Fruit fly (Drosophila melanogaster) whole organism, embryonic: Measurements from ENCODE around the gene CG3347.

Experiments used
- Bgb ChIP-seq: fragments of 200-800 bp; sonication (Bioruptor generic); IDR thresholded peaks from 2 replicates; pipeline ENCODE4 v1.3.6; 2022; ENCODE audit warnings: missing biosample characterization, missing genetic modification characterization; ENCODE audit not compliant: partially characterized antibody
- CG10209 ChIP-seq: fragments of 200-800 bp; sonication (Bioruptor generic); optimal IDR thresholded peaks from 3 replicates; lab custom pipeline; 2017; ENCODE audit warnings: missing biosample characterization, mild to moderate bottlenecking, missing genetic modification characterization, missing genetic modification reagents
- CG11093 ChIP-seq: fragments of 200-800 bp; sonication (Bioruptor generic); IDR thresholded peaks from 3 replicates; pipeline ENCODE4 v1.3.6; 2022; ENCODE audit warnings: missing biosample characterization, missing genetic modification characterization
- CG12155 ChIP-seq: fragments of 200-800 bp; sonication (Bioruptor generic); optimal IDR thresholded peaks from 3 replicates; lab custom pipeline; 2016; ENCODE audit warnings: missing biosample characterization, missing genetic modification characterization
- CG13287 ChIP-seq: fragments of 200-800 bp; sonication (Bioruptor generic); IDR thresholded peaks from 2 replicates; pipeline ENCODE4 v1.3.6; 2022; ENCODE audit warnings: missing biosample characterization, missing genetic modification characterization; ENCODE audit not compliant: partially characterized antibody
- CG14710 ChIP-seq: fragments of 200-800 bp; sonication (Bioruptor generic); optimal IDR thresholded peaks from 3 replicates; lab custom pipeline; 2019; ENCODE audit warnings: missing biosample characterization, mild to moderate bottlenecking, missing genetic modification characterization, moderate library complexity
- CG14860 ChIP-seq: fragments of 200-800 bp; sonication (Bioruptor generic); IDR thresholded peaks from 3 replicates; pipeline ENCODE4 v1.3.6; 2022; ENCODE audit warnings: missing biosample characterization, missing genetic modification characterization; ENCODE audit not compliant: partially characterized antibody
- CG15269 ChIP-seq: fragments of 200-800 bp; sonication (Bioruptor generic); optimal IDR thresholded peaks from 2 replicates; lab custom pipeline; 2018; ENCODE audit warnings: missing biosample characterization, mild to moderate bottlenecking, missing genetic modification characterization, moderate library complexity
- CG1603 ChIP-seq: fragments of 200-800 bp; sonication (Bioruptor generic); optimal IDR thresholded peaks from 2 replicates; lab custom pipeline; 2019; ENCODE audit warnings: missing biosample characterization, mild to moderate bottlenecking, missing genetic modification characterization, moderate library complexity
- CG31224 ChIP-seq: fragments of 200-800 bp; sonication (Bioruptor generic); IDR thresholded peaks from 2 replicates; pipeline ENCODE4 v1.3.6; 2022; ENCODE audit warnings: missing biosample characterization, missing genetic modification characterization
- CG42726 ChIP-seq: fragments of 200-800 bp; sonication (Bioruptor generic); IDR thresholded peaks from 2 replicates; pipeline ENCODE4 v1.3.6; 2022; ENCODE audit warnings: missing biosample characterization, missing genetic modification characterization; ENCODE audit not compliant: partially characterized antibody
- CG6689 ChIP-seq: fragments of 200-800 bp; sonication (Bioruptor generic); IDR thresholded peaks from 2 replicates; pipeline ENCODE4 v1.3.6; 2022; ENCODE audit warnings: missing biosample characterization, missing genetic modification characterization
- CG6791 ChIP-seq: fragments of 200-800 bp; sonication (Bioruptor generic); IDR thresholded peaks from 3 replicates; pipeline ENCODE4 v1.3.6; 2022; ENCODE audit warnings: missing biosample characterization, missing genetic modification characterization; ENCODE audit not compliant: partially characterized antibody
- Deaf1 ChIP-seq: fragments of 200-800 bp; optimal IDR thresholded peaks from 3 replicates; lab custom pipeline; 2019; ENCODE audit warnings: missing biosample characterization, mild to moderate bottlenecking, missing genetic modification characterization, moderate library complexity
- Dll ChIP-seq: fragments of 200-800 bp; sonication (Bioruptor generic); IDR thresholded peaks from 4 replicates; pipeline ENCODE4 v1.3.6; 2022; ENCODE audit warnings: missing biosample characterization, missing genetic modification characterization; ENCODE audit not compliant: partially characterized antibody
- Doc3 ChIP-seq: fragments of 200-800 bp; sonication (Bioruptor generic); IDR thresholded peaks from 3 replicates; pipeline ENCODE4 v1.3.6; 2022; ENCODE audit warnings: missing biosample characterization, missing genetic modification characterization; ENCODE audit not compliant: partially characterized antibody
- Fer2 ChIP-seq: fragments of 200-800 bp; sonication (Bioruptor generic); optimal IDR thresholded peaks from 2 replicates; lab custom pipeline; 2018; ENCODE audit warnings: missing biosample characterization, mild to moderate bottlenecking, missing genetic modification characterization, moderate library complexity
- Jarid2 ChIP-seq: fragments of 200-800 bp; sonication (Bioruptor generic); optimal IDR thresholded peaks from 3 replicates; lab custom pipeline; 2017; ENCODE audit warnings: mild to moderate bottlenecking, missing biosample characterization, missing genetic modification reagents, missing genetic modification characterization
- Mad ChIP-seq: fragments of 200-800 bp; sonication (Bioruptor generic); optimal IDR thresholded peaks from 2 replicates; lab custom pipeline; 2016; ENCODE audit warnings: missing biosample characterization, missing genetic modification characterization
- Med ChIP-seq: fragments of 200-800 bp; sonication (Bioruptor generic); peaks from one replicate; lab custom pipeline; 2016; ENCODE audit warnings: missing biosample characterization, missing genetic modification characterization, mild to moderate bottlenecking, inconsistent platforms, moderate library complexity
- Opbp ChIP-seq: fragments of 200-800 bp; sonication (Bioruptor generic); IDR thresholded peaks from 3 replicates; pipeline ENCODE4 v1.3.6; 2022; ENCODE audit warnings: missing biosample characterization, missing genetic modification characterization; ENCODE audit not compliant: partially characterized antibody
- Ptx1 ChIP-seq: fragments of 200-800 bp; sonication (Bioruptor generic); IDR thresholded peaks from 2 replicates; pipeline ENCODE4 v1.3.6; 2022; ENCODE audit warnings: missing biosample characterization, missing genetic modification characterization
- Ssrp ChIP-seq: fragments of 200-800 bp; sonication (Bioruptor generic); optimal IDR thresholded peaks from 2 replicates; lab custom pipeline; 2018; ENCODE audit warnings: missing biosample characterization, mild to moderate bottlenecking, missing genetic modification characterization, moderate library complexity
- Stat92E ChIP-seq, 3 experiments: fragments of >200 bp in 2 of 3; fragments of 200-800 bp in 1 of 3; sonication (Bioruptor generic) in 1 of 3; optimal IDR thresholded peaks; 2 replicates each; lab custom pipeline; 2017 to 2019; ENCODE audit warnings: missing biosample characterization in 3 of 3, missing genetic modification characterization in 3 of 3, mild to moderate bottlenecking in 1 of 3, moderate library complexity in 1 of 3
- Tbp ChIP-seq: fragments of >200 bp; optimal IDR thresholded peaks from 2 replicates; lab custom pipeline; 2018; ENCODE audit warnings: missing biosample characterization, missing genetic modification characterization
- Usf ChIP-seq: fragments of 200-800 bp; sonication (Bioruptor generic); optimal IDR thresholded peaks from 2 replicates; lab custom pipeline; 2017; ENCODE audit warnings: missing genotype, missing biosample characterization, missing genetic modification characterization
- amos ChIP-seq: fragments of 200-800 bp; sonication (Bioruptor generic); IDR thresholded peaks from 2 replicates; pipeline ENCODE4 v1.3.6; 2022; ENCODE audit warnings: missing biosample characterization, missing genetic modification characterization; ENCODE audit not compliant: partially characterized antibody
- ato ChIP-seq: fragments of 200-800 bp; sonication (Bioruptor generic); IDR thresholded peaks from 2 replicates; pipeline ENCODE4 v1.3.6; 2022; ENCODE audit warnings: missing biosample characterization, missing genetic modification characterization; ENCODE audit not compliant: partially characterized antibody
- crc ChIP-seq: fragments of 200-800 bp; sonication (Bioruptor generic); optimal IDR thresholded peaks from 2 replicates; lab custom pipeline; 2016; ENCODE audit warnings: missing biosample characterization, missing genetic modification characterization
- hbn ChIP-seq: fragments of 200-800 bp; sonication (Bioruptor generic); IDR thresholded peaks from 2 replicates; pipeline ENCODE4 v1.3.6; 2022; ENCODE audit warnings: missing biosample characterization, missing genetic modification characterization; ENCODE audit not compliant: partially characterized antibody
- kah ChIP-seq: fragments of 200-800 bp; sonication (Bioruptor generic); optimal IDR thresholded peaks from 2 replicates; lab custom pipeline; 2018; ENCODE audit warnings: missing biosample characterization, mild to moderate bottlenecking, missing genetic modification characterization
- odd ChIP-seq: fragments of 200-800 bp; sonication (Bioruptor generic); optimal IDR thresholded peaks from 2 replicates; lab custom pipeline; 2017; ENCODE audit warnings: missing biosample characterization, mild to moderate bottlenecking, missing genetic modification characterization
- pzg ChIP-seq: fragments of 200-800 bp; sonication (Bioruptor generic); optimal IDR thresholded peaks from 3 replicates; lab custom pipeline; 2018; ENCODE audit warnings: missing biosample characterization, mild to moderate bottlenecking, missing genetic modification characterization, moderate library complexity
- rib ChIP-seq: fragments of 200-800 bp; sonication (Bioruptor generic); IDR thresholded peaks from 2 replicates; pipeline ENCODE4 v1.3.6; 2022; ENCODE audit warnings: missing biosample characterization, missing genetic modification characterization
- ro ChIP-seq: fragments of 200-800 bp; sonication (Bioruptor generic); IDR thresholded peaks from 2 replicates; pipeline ENCODE4 v1.3.6; 2022; ENCODE audit warnings: missing biosample characterization, missing genetic modification characterization
- sim ChIP-seq: fragments of 200-800 bp; sonication (Bioruptor generic); IDR thresholded peaks from 2 replicates; pipeline ENCODE4 v1.3.6; 2022; ENCODE audit warnings: missing biosample characterization, missing genetic modification characterization
- stwl ChIP-seq: fragments of 200-800 bp; sonication (Bioruptor generic); optimal IDR thresholded peaks from 3 replicates; lab custom pipeline; 2018; ENCODE audit warnings: missing biosample characterization, mild to moderate bottlenecking, missing genetic modification characterization, moderate library complexity
- tio ChIP-seq: fragments of 200-800 bp; sonication (Bioruptor generic); optimal IDR thresholded peaks from 2 replicates; lab custom pipeline; 2017; ENCODE audit warnings: missing biosample characterization, missing genetic modification characterization, inconsistent platforms
- tup ChIP-seq: fragments of 200-800 bp; sonication (Bioruptor generic); optimal IDR thresholded peaks from 2 replicates; lab custom pipeline; 2016; ENCODE audit warnings: missing biosample characterization, mild to moderate bottlenecking, missing genetic modification characterization, moderate library complexity

CG3347 gene

dm6 chr2L:3308529-3309272, 39.5 kb downstream of the CG3347 start, which contains the start of gene CG15406 (continued):
- TF ChIP-seq Opbp (peak; percentile 38; the same call in 2 of the 3 replicates), stwl (tag; lab: Kevin White, UChicago) (peak; percentile 98), CG14710 (tag; lab: Kevin White, UChicago) (peak; percentile 98), pzg (GFP tag; lab: Kevin White, UChicago) (no peak), kah (GFP tag; lab: Kevin White, UChicago) (no peak), Mad (GFP tag; lab: Kevin White, UChicago) (no peak), rib (GFP tag; lab: Robert Waterston, UW) (no peak), ro (GFP tag; lab: Robert Waterston, UW) (no peak), CG12155 (GFP tag; lab: Kevin White, UChicago) (no peak), Ptx1 (GFP tag; lab: Robert Waterston, UW) (no peak), Deaf1 (tag; lab: Kevin White, UChicago) (no peak), tio (GFP tag; lab: Kevin White, UChicago) (no peak), CG11093 (GFP tag; lab: Robert Waterston, UW) (no peak), CG6689 (GFP tag; lab: Robert Waterston, UW) (no peak), Doc3 (0 out of 3 replicates have a peak, but pooled peaks have one; percentile 14), CG15269 (no peak), CG31224 (GFP tag; lab: Robert Waterston, UW) (no peak), Jarid2 (GFP tag; lab: Kevin White, UChicago) (no peak), Med (GFP tag; lab: Kevin White, UChicago) (peak; percentile 21), Ssrp (no peak), sim (GFP tag; lab: Robert Waterston, UW) (no peak), amos (GFP tag; lab: Robert Waterston, UW) (peak; percentile 35; the same call in 1 of the 2 replicates), CG13287 (GFP tag; lab: Robert Waterston, UW) (peak; percentile 22; the same call in 1 of the 2 replicates), Dll (GFP tag; lab: Robert Waterston, UW) (peak; percentile 22; the same call in 1 of the 4 replicates), ato (peak; percentile 50; the same call in 1 of the 2 replicates), crc (GFP tag; lab: Kevin White, UChicago) (no peak), CG42726 (GFP tag; lab: Robert Waterston, UW) (no peak), CG10209 (GFP tag; lab: Kevin White, UChicago) (no peak), CG14860 (GFP tag; lab: Robert Waterston, UW) (peak; percentile 14; the same call in 1 of the 3 replicates), Usf (GFP tag; lab: Kevin White, UChicago) (no peak), odd (no peak), Fer2 (tag; lab: Kevin White, UChicago) (no peak), hbn (GFP tag; lab: Robert Waterston, UW) (no peak), Bgb (GFP tag; lab: Robert Waterston, UW) (0 out of 2 replicates have a peak, but pooled peaks have one; percentile 28), CG6791 (GFP tag; lab: Robert Waterston, UW) (peak; percentile 71; the same call in 2 of the 3 replicates), tup (GFP tag; lab: Kevin White, UChicago) (no peak), Tbp (no peak), CG1603 (tag; lab: Kevin White, UChicago) (no peak), Stat92E (GFP tag; optimal IDR thresholded peaks at IDR 0.05; lab: Kevin White, UChicago) (no peak)
